Fruit fly (Drosophila melanogaster) whole organism, wandering third instar larva: Measurements from ENCODE around the gene CycE.

Experiments used
- Abd-B ChIP-seq: fragments of >200 bp; optimal IDR thresholded peaks from 2 replicates; lab custom pipeline; 2017; ENCODE audit warnings: missing biosample characterization, missing genetic modification characterization
- CG32264 ChIP-seq: fragments of 200-800 bp; sonication (Bioruptor generic); optimal IDR thresholded peaks from 2 replicates; lab custom pipeline; 2016; ENCODE audit warnings: missing biosample characterization, missing genetic modification characterization
- CG9705 ChIP-seq: fragments of 200-800 bp; sonication (Bioruptor generic); optimal IDR thresholded peaks from 2 replicates; lab custom pipeline; 2018; ENCODE audit warnings: missing biosample characterization, mild to moderate bottlenecking, missing genetic modification characterization
- CrebA ChIP-seq: fragments of 200-800 bp; sonication (Bioruptor generic); optimal IDR thresholded peaks from 2 replicates; lab custom pipeline; 2016; ENCODE audit warnings: missing biosample characterization, mild to moderate bottlenecking, missing genetic modification characterization, borderline replicate concordance
- Dfd ChIP-seq: fragments of >200 bp; optimal IDR thresholded peaks from 2 replicates; lab custom pipeline; 2017; ENCODE audit warnings: missing biosample characterization, missing genetic modification characterization
- Dif ChIP-seq: fragments of 200-275, 200-300 bp; sonication (Bioruptor generic); optimal IDR thresholded peaks from 2 replicates; lab custom pipeline; 2018; ENCODE audit warnings: missing biosample characterization, missing genetic modification characterization; ENCODE audit not compliant: partially characterized antibody
- GATAd ChIP-seq: sonication (Bioruptor generic); optimal IDR thresholded peaks from 2 replicates; lab custom pipeline; 2016; ENCODE audit warnings: missing biosample characterization, missing genetic modification characterization
- Hnf4 ChIP-seq: fragments of 200-800 bp; sonication (Bioruptor generic); optimal IDR thresholded peaks from 2 replicates; lab custom pipeline; 2016; ENCODE audit warnings: missing biosample characterization, mild to moderate bottlenecking, missing genetic modification characterization
- Hr78 ChIP-seq: fragments of >200 bp; optimal IDR thresholded peaks from 2 replicates; lab custom pipeline; 2017; ENCODE audit warnings: missing biosample characterization, missing genetic modification characterization
- Hr83 ChIP-seq: fragments of 200-300 bp; sonication (Bioruptor generic); optimal IDR thresholded peaks from 2 replicates; lab custom pipeline; 2016; ENCODE audit warnings: missing biosample characterization, mild to moderate bottlenecking, missing genetic modification characterization, moderate library complexity; ENCODE audit not compliant: poor library complexity, severe bottlenecking
- Jra ChIP-seq: sonication (Bioruptor generic); optimal IDR thresholded peaks from 2 replicates; lab custom pipeline; 2016; ENCODE audit warnings: missing biosample characterization, missing genetic modification characterization
- Mio ChIP-seq: sonication (Bioruptor generic); optimal IDR thresholded peaks from 2 replicates; lab custom pipeline; 2016; ENCODE audit warnings: missing biosample characterization, missing genetic modification characterization
- Myc ChIP-seq: fragments of >200 bp; optimal IDR thresholded peaks from 2 replicates; lab custom pipeline; 2017
- N ChIP-seq: fragments of >200 bp; optimal IDR thresholded peaks from 2 replicates; lab custom pipeline; 2018; ENCODE audit warnings: missing biosample characterization, missing external identifiers, missing genetic modification characterization
- Rel ChIP-seq, 2 experiments: fragments of 200-800 bp; sonication (Bioruptor generic) in 1 of 2; optimal IDR thresholded peaks; 2 replicates in 1 of 2; 3 replicates in 1 of 2; lab custom pipeline; 2016 to 2019; ENCODE audit warnings: mild to moderate bottlenecking in 2 of 2, missing biosample characterization in 2 of 2, missing genetic modification characterization in 2 of 2, moderate library complexity in 1 of 2
- Sp1 ChIP-seq: fragments of 200-800 bp; sonication (Bioruptor generic); optimal IDR thresholded peaks from 3 replicates; lab custom pipeline; 2019; ENCODE audit warnings: missing biosample characterization, mild to moderate bottlenecking, missing genetic modification characterization, moderate library complexity
- Vsx2 ChIP-seq: fragments of 200-300, 225-300 bp; sonication (Bioruptor generic); optimal IDR thresholded peaks from 2 replicates; lab custom pipeline; 2018; ENCODE audit warnings: missing biosample characterization, missing genetic modification characterization; ENCODE audit not compliant: partially characterized antibody
- brk ChIP-seq: fragments of 200-800 bp; sonication (Bioruptor generic); optimal IDR thresholded peaks from 2 replicates; lab custom pipeline; 2016; ENCODE audit warnings: missing biosample characterization, mild to moderate bottlenecking, missing genetic modification characterization
- dmrt93B ChIP-seq: fragments of 200-800 bp; sonication (Bioruptor generic); optimal IDR thresholded peaks from 2 replicates; lab custom pipeline; 2018; ENCODE audit warnings: missing biosample characterization, mild to moderate bottlenecking, missing genetic modification characterization
- fru ChIP-seq: fragments of 200-800 bp; sonication (Bioruptor generic); optimal IDR thresholded peaks from 3 replicates; lab custom pipeline; 2016; ENCODE audit warnings: missing biosample characterization, mild to moderate bottlenecking, missing genetic modification characterization
- h ChIP-seq: fragments of 200-800 bp; sonication (Bioruptor generic); optimal IDR thresholded peaks from 3 replicates; lab custom pipeline; 2016; ENCODE audit warnings: missing biosample characterization, mild to moderate bottlenecking, missing genetic modification characterization
- sage ChIP-seq: fragments of 200-800 bp; sonication (Bioruptor generic); optimal IDR thresholded peaks from 2 replicates; lab custom pipeline; 2016; ENCODE audit warnings: missing biosample characterization, mild to moderate bottlenecking, missing genetic modification characterization
- tai ChIP-seq: sonication (Bioruptor generic); optimal IDR thresholded peaks from 2 replicates; lab custom pipeline; 2016; ENCODE audit warnings: missing biosample characterization, missing genetic modification characterization
- usp ChIP-seq: fragments of >200 bp; optimal IDR thresholded peaks from 2 replicates; lab custom pipeline; 2017; ENCODE audit warnings: missing biosample characterization, missing genetic modification characterization
- woc ChIP-seq: sonication (Bioruptor generic); optimal IDR thresholded peaks from 2 replicates; lab custom pipeline; 2016; ENCODE audit warnings: missing biosample characterization, mild to moderate bottlenecking, missing genetic modification characterization

The CycE gene

DNA sequence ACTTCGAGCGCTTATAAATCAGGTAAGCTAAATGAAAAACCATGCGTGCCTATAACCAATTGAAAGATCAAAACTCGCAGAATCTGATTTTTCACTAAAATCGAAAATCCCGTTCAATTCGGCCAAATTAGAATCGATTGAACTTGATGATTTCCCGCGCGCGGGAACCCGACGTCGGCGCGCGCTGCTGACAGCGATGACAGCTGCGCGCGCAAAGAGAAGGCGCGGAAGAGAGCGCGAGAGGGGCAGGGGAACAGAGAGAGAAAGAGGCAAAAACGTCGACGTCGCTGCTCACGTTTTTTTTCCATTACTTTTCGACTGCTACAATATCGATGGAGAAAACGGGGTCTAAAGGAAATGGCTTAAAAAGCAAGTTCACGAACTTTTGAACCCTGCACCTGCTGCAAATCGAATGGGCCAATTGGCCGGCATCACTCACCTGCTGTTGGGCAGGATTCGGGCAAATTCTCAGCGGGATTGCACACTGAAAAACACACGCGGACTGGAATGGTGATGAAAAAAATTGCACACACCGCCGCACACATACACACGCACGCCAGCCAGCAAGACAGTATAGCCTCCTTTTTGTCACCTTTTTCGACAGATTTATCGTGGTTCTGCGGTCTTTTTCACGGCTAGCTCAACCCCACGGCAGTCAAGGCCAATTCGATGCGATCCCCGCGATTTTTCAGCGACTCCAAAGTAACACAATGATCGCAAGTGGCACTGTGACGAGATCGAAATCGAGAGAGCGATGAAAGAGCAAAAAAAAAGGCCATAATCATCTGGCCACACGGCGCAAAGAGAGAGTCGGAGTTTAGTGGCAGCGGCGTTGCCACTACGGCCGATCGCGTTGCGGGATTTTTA lies at the start of gene CycE:
Gene CycE (minus strand): TSS at position 757 of the 867 bp plus-strand sequence.
- TF ChIP-seq Hr83 (GFP tag; lab: Kevin White, UChicago) (no peak), Rel (GFP tag; optimal IDR thresholded peaks at IDR 0.05; lab: Kevin White, UChicago) (no peak), Rel (tag; optimal IDR thresholded peaks at IDR 0.05; lab: Kevin White, UChicago) (peak; percentile 0), CrebA (GFP tag; lab: Kevin White, UChicago) (no peak), Dfd (GFP tag; lab: Kevin White, UChicago) (no peak), brk (GFP tag; lab: Kevin White, UChicago) (no peak), Vsx2 (GFP tag; lab: Kevin White, UChicago) (no peak), CG32264 (GFP tag; lab: Kevin White, UChicago) (no peak), N (GFP tag; lab: Kevin White, UChicago) (no peak), Hnf4 (GFP tag; lab: Kevin White, UChicago) (no peak), CG9705 (GFP tag; lab: Kevin White, UChicago) (no peak), h (no peak), Abd-B (no peak), fru (peak; percentile 72), Dif (GFP tag; lab: Kevin White, UChicago) (peak; percentile 30), woc (no peak), Sp1 (GFP tag; lab: Kevin White, UChicago) (no peak)

dm6 chr2L:15796300-15796699 lies 48.4 kb upstream of the CycE start:
- TF ChIP-seq Mio (GFP tag; lab: Kevin White, UChicago) (no peak), Hr78 (GFP tag; lab: Kevin White, UChicago) (no peak), Hnf4 (GFP tag; lab: Kevin White, UChicago) (no peak), tai (no peak), GATAd (no peak)

DNA sequence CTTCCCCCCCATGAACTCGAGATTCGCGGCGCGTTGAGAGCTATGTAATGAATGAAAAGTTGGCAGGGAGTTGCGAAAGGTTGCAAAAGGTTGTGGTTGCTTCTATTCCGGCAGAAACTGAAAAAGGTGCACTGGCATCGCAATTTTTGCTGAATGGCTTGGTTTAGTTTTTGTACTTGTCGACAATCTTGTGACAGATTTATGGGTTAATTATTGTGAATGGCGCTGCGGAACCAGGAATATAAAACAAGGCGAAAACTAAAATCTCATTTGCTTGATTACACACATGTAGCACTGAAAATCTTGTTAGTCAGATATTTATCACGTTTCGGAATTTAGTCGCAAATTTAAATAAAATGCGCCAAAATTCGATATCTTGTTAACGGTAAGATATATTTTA lies 35.8 kb upstream of the CycE start, which contains the start of gene t-Grip91:
Gene t-Grip91 (plus strand): TSS at position 301 of the 400 bp plus-strand sequence.
- TF ChIP-seq Myc = no peak
- TF ChIP-seq, all 38 proteins: peak for 0

- TF ChIP-seq woc (no peak), Sp1 (GFP tag; lab: Kevin White, UChicago) (no peak), Jra (no peak), dmrt93B (no peak), CG32264 (GFP tag; lab: Kevin White, UChicago) (no peak), fru (no peak)
Observed at dm6 chr2L:15782996-15783395, 35.0 kb upstream of the CycE start.

DNA sequence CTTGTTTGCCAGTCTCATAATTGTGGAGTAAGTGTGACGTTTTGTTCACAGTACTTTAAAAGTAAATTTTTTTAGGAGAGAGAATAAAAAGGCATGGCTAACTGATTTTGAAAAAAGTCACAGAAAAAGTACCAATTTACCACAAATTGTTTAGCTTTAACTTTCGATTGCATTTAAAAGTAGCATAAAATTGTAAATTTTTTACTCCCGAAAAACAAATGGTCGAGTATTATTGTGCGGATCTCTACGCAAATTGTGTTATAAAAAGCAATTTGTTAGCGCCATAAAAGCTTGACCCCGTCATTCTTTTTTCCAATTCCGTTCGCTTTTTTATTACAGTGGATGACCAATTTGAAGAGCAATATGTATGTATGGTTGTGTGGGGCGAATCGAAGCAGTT lies 28.8 kb upstream of the CycE start, which contains the start of gene CG43760:
Gene CG43760 (minus strand): TSS at position 101 of the 400 bp plus-strand sequence.
- no peak for TF ChIP-seq CG32264 (GFP tag; lab: Kevin White, UChicago)
- no peak for TF ChIP-seq h
- TF ChIP-seq Vsx2 (GFP tag; lab: Kevin White, UChicago) = no peak
- no peak for TF ChIP-seq Mio (GFP tag; lab: Kevin White, UChicago)

dm6 chr2L:15773013-15773412 lies 25.1 kb upstream of the CycE start, which contains the start of gene CG31826:
TSS of gene CG31826 (minus strand) at chr2L:15773113.
- no peak for TF ChIP-seq fru
- TF ChIP-seq sage = no peak
- TF ChIP-seq woc = no peak

DNA sequence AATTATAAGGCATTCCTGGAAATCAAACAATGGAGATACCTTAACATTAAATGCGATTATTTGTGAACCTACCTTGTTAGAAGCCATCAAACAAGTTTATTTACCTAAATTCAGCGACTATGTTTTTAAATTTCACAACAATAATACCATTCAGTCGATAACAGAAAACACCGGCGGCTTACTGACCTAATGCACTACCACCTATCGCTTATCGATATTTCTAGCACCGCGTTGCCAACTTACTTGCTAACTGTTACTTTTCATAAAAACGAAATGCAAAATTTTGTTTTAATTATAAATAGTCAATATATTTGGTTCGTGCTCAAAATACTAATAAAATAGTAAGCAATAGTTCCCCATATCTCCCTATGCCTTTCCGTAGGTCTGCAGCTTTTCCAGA lies 23.0 kb upstream of the CycE start, which contains the start of gene Ku80:
Gene Ku80 (minus strand): TSS at position 182 of the 400 bp plus-strand sequence.
- no peak for TF ChIP-seq GATAd
- TF ChIP-seq usp (GFP tag; lab: Kevin White, UChicago) = no peak
